Worm (Caenorhabditis elegans) whole organism, L3 larva: ENCODE measurements around the gene C53D6.6.

Experiments
- ama-1 ChIP-seq: fragments of 150-350 bp; optimal IDR thresholded peaks from 2 replicates; lab custom pipeline; 2018
- ceh-16 ChIP-seq: sonication (generic microtip); optimal IDR thresholded peaks from 2 replicates; lab custom pipeline; 2017; ENCODE audit warnings: missing biosample characterization, missing genetic modification characterization
- ceh-9 ChIP-seq: sonication (generic microtip); optimal IDR thresholded peaks from 2 replicates; lab custom pipeline; 2018; ENCODE audit warnings: missing biosample characterization, missing genetic modification characterization
- elt-3 ChIP-seq, 3 experiments: fragments of 150-350 bp in 1 of 3; sonication (generic microtip) in 2 of 3; optimal IDR thresholded peaks; 2 replicates in 2 of 3; 4 replicates in 1 of 3; lab custom pipeline; 2014 to 2017; ENCODE audit warnings: missing biosample characterization in 3 of 3, missing genetic modification characterization in 3 of 3
- hmg-11 ChIP-seq: sonication (generic microtip); optimal IDR thresholded peaks from 2 replicates; lab custom pipeline; 2016; ENCODE audit warnings: missing genetic modification characterization, missing compliant biosample characterization
- jun-1 ChIP-seq: fragments of 150-350 bp; optimal IDR thresholded peaks from 2 replicates; lab custom pipeline; 2014; ENCODE audit warnings: missing biosample characterization, missing genetic modification reagents, missing genetic modification characterization
- lin-15B ChIP-seq: fragments of 150-350 bp; optimal IDR thresholded peaks from 2 replicates; lab custom pipeline; 2014; ENCODE audit warnings: missing biosample characterization, missing genetic modification characterization
- nfya-1 ChIP-seq: sonication (generic microtip); optimal IDR thresholded peaks from 2 replicates; lab custom pipeline; 2017; ENCODE audit warnings: missing genetic modification characterization, mild to moderate bottlenecking, missing compliant biosample characterization, antibody characterized with exemption, moderate library complexity; ENCODE audit not compliant: insufficient read depth
- nhr-237 ChIP-seq: fragments of 150-350 bp; optimal IDR thresholded peaks from 2 replicates; lab custom pipeline; 2014; ENCODE audit warnings: missing biosample characterization, missing genetic modification characterization
- nhr-28 ChIP-seq: fragments of 150-350 bp; optimal IDR thresholded peaks from 2 replicates; lab custom pipeline; 2014; ENCODE audit warnings: missing biosample characterization, missing genetic modification characterization
- nhr-67 ChIP-seq: fragments of 150-350 bp; optimal IDR thresholded peaks from 2 replicates; lab custom pipeline; 2014; ENCODE audit warnings: missing biosample characterization, missing genetic modification characterization
- sea-2 ChIP-seq: fragments of 150-350 bp; sonication (generic microtip); optimal IDR thresholded peaks from 4 replicates; lab custom pipeline; 2014; ENCODE audit warnings: missing biosample characterization, missing genetic modification reagents, missing genetic modification characterization
- snpc-4 ChIP-seq: fragments of 150-350 bp; optimal IDR thresholded peaks from 2 replicates; lab custom pipeline; 2014; ENCODE audit warnings: missing biosample characterization, missing genetic modification characterization
- unc-39 ChIP-seq: sonication (generic microtip); optimal IDR thresholded peaks from 4 replicates; lab custom pipeline; 2017; ENCODE audit warnings: missing biosample characterization, missing genetic modification characterization

ce11 chrIV:9007947-9008346 is 24.5 kb downstream of the C53D6.6 start:
- no peak for TF ChIP-seq lin-15B (tag; lab: Kevin White, UChicago)
- no peak for TF ChIP-seq elt-3 (tag; optimal IDR thresholded peaks at IDR 0.05; lab: Kevin White, UChicago)
- no peak for TF ChIP-seq nhr-67 (tag; lab: Kevin White, UChicago)
- no peak for TF ChIP-seq nhr-237 (tag; lab: Kevin White, UChicago)
- TF ChIP-seq ama-1 (lab: Kevin White, UChicago) = no peak
- no peak for TF ChIP-seq unc-39 (tag; lab: Kevin White, UChicago)
- TF ChIP-seq sea-2 (GFP tag; lab: Kevin White, UChicago) = no peak
- TF ChIP-seq nhr-28 = no peak
- no peak for TF ChIP-seq ceh-9
- no peak for TF ChIP-seq snpc-4 (tag; lab: Kevin White, UChicago)
- no peak for TF ChIP-seq jun-1 (tag; lab: Kevin White, UChicago)
- TF ChIP-seq hmg-11 (tag; lab: Kevin White, UChicago) = no peak
- TF ChIP-seq nfya-1 (tag; lab: Kevin White, UChicago) = no peak
- no peak for TF ChIP-seq ceh-16 (tag; lab: Kevin White, UChicago)
